Fruit fly (Drosophila melanogaster): ENCODE results near the gene Trf2.

Gene Trf2

dm6 chrX:8408971-8409455 lies at the start of gene Trf2:
Gene Trf2 (plus strand): TSS chrX:8409272.
- TF ChIP-seq CG8478 (optimal IDR thresholded peaks at IDR 0.05) = no peak
- no peak for TF ChIP-seq CTCF (optimal IDR thresholded peaks at IDR 0.05)

dm6 chrX:8366329-8366728 lies 42.7 kb upstream of the Trf2 start:
- TF ChIP-seq CG8478 (optimal IDR thresholded peaks at IDR 0.05) (no peak), CTCF (optimal IDR thresholded peaks at IDR 0.05) (no peak)

- TF ChIP-seq CTCF (optimal IDR thresholded peaks at IDR 0.05) (no peak), CG8478 (optimal IDR thresholded peaks at IDR 0.05) (no peak)
Measured at dm6 chrX:8367069-8367468, 42.0 kb upstream of the Trf2 start, which contains the start of gene nAChRalpha3. Gene nAChRalpha3 (minus strand): TSS chrX:8367169.

- TF ChIP-seq CTCF (optimal IDR thresholded peaks at IDR 0.05) (peak; percentile 60 to 64), CG8478 (optimal IDR thresholded peaks at IDR 0.05) (no peak)
Measured at dm6 chrX:8371729-8372128, 37.3 kb upstream of the Trf2 start.

dm6 chrX:8385481-8385880 lies 23.6 kb upstream of the Trf2 start, which contains the start of gene CG1387:
Gene CG1387 (plus strand): TSS chrX:8385781.
- no peak for TF ChIP-seq CTCF (optimal IDR thresholded peaks at IDR 0.05)
- TF ChIP-seq CG8478 (optimal IDR thresholded peaks at IDR 0.05) = no peak

- no peak for TF ChIP-seq CTCF (optimal IDR thresholded peaks at IDR 0.05)
- no peak for TF ChIP-seq CG8478 (optimal IDR thresholded peaks at IDR 0.05)
Measured at dm6 chrX:8396611-8397010, 12.5 kb upstream of the Trf2 start.

dm6 chrX:8398177-8399018 lies 10.7 kb upstream of the Trf2 start, which contains the start of gene CG10555:
Gene CG10555 (plus strand): TSS chrX:8398940.
- TF ChIP-seq CTCF (optimal IDR thresholded peaks at IDR 0.05) = no peak
- no peak for TF ChIP-seq CG8478 (optimal IDR thresholded peaks at IDR 0.05)

- no peak for TF ChIP-seq CG8478 (optimal IDR thresholded peaks at IDR 0.05)
- TF ChIP-seq CTCF (optimal IDR thresholded peaks at IDR 0.05) = no peak
Measured at dm6 chrX:8399019-8399623, 10.0 kb upstream of the Trf2 start.

dm6 chrX:8407124-8407775 lies 1.8 kb upstream of the Trf2 start, which contains the start of gene PIG-T:
Gene PIG-T (minus strand): TSS chrX:8407263.
- TF ChIP-seq CTCF (optimal IDR thresholded peaks at IDR 0.05) (no peak), CG8478 (optimal IDR thresholded peaks at IDR 0.05) (no peak)

dm6 chrX:8409793-8410192 lies 721 bp downstream of the Trf2 start:
- no peak for TF ChIP-seq CG8478 (optimal IDR thresholded peaks at IDR 0.05)
- no peak for TF ChIP-seq CTCF (optimal IDR thresholded peaks at IDR 0.05)

dm6 chrX:8410349-8411240 lies 1.5 kb downstream of the Trf2 start:
- TF ChIP-seq CG8478 (optimal IDR thresholded peaks at IDR 0.05) = no peak
- TF ChIP-seq CTCF (optimal IDR thresholded peaks at IDR 0.05) = no peak

- TF ChIP-seq CTCF (optimal IDR thresholded peaks at IDR 0.05) (no peak), CG8478 (optimal IDR thresholded peaks at IDR 0.05) (no peak)
Measured at dm6 chrX:8411532-8411960, 2.5 kb downstream of the Trf2 start, which contains the start of gene lawc. Gene lawc (minus strand): TSS chrX:8411658.

dm6 chrX:8412197-8413160 lies 3.4 kb downstream of the Trf2 start:
- no peak for TF ChIP-seq CTCF (optimal IDR thresholded peaks at IDR 0.05)
- no peak for TF ChIP-seq CG8478 (optimal IDR thresholded peaks at IDR 0.05)

Measured in S2 (cell line).